Fruit fly (Drosophila melanogaster) whole organism, embryonic: Measurements from ENCODE around the gene Cpr11B.

ENCODE experiments used
- Atf6 ChIP-seq: fragments of 200-800 bp; sonication (Bioruptor generic); IDR thresholded peaks from 2 replicates; pipeline ENCODE4 v1.3.6; 2022; ENCODE audit warnings: missing biosample characterization, missing genetic modification characterization
- B-H1 ChIP-seq: fragments of 200-800 bp; sonication (Bioruptor generic); IDR thresholded peaks from 3 replicates; pipeline ENCODE4 v1.3.6; 2022; ENCODE audit warnings: missing biosample characterization, missing genetic modification characterization
- CG12659 ChIP-seq: fragments of 200-800 bp; sonication (Bioruptor generic); optimal IDR thresholded peaks from 3 replicates; lab custom pipeline; 2017; ENCODE audit warnings: mild to moderate bottlenecking, missing biosample characterization, missing genetic modification reagents, missing genetic modification characterization
- CG17186 ChIP-seq: fragments of 200-800 bp; sonication (Bioruptor generic); optimal IDR thresholded peaks from 3 replicates; lab custom pipeline; 2017; ENCODE audit warnings: missing biosample characterization, missing genetic modification reagents, missing genetic modification characterization
- CG17912 ChIP-seq: fragments of 200-800 bp; sonication (Bioruptor generic); optimal IDR thresholded peaks from 2 replicates; lab custom pipeline; 2018; ENCODE audit warnings: missing biosample characterization, mild to moderate bottlenecking, missing genetic modification characterization
- CG18619 ChIP-seq: fragments of 200-800 bp; sonication (Bioruptor generic); optimal IDR thresholded peaks from 3 replicates; lab custom pipeline; 2017; ENCODE audit warnings: missing biosample characterization, mild to moderate bottlenecking, missing genetic modification characterization
- CG2129 ChIP-seq: fragments of 200-800 bp; sonication (Bioruptor generic); IDR thresholded peaks from 2 replicates; pipeline ENCODE4 v1.3.6; 2022; ENCODE audit warnings: missing biosample characterization, missing genetic modification characterization; ENCODE audit not compliant: partially characterized antibody
- CG30403 ChIP-seq: fragments of 200-800 bp; sonication (Bioruptor generic); optimal IDR thresholded peaks from 3 replicates; lab custom pipeline; 2016; ENCODE audit warnings: missing biosample characterization, missing genetic modification characterization
- CG3407 ChIP-seq: fragments of 200-800 bp; sonication (Bioruptor generic); optimal IDR thresholded peaks from 2 replicates; lab custom pipeline; 2018; ENCODE audit warnings: missing biosample characterization, mild to moderate bottlenecking, missing genetic modification characterization
- CG5180 ChIP-seq: fragments of 200-800 bp; sonication (Bioruptor generic); optimal IDR thresholded peaks from 3 replicates; lab custom pipeline; 2017; ENCODE audit warnings: missing biosample characterization, missing genetic modification characterization, mild to moderate bottlenecking, moderate library complexity, missing genetic modification reagents
- CG7372 ChIP-seq: fragments of 200-800 bp; sonication (Bioruptor generic); IDR thresholded peaks from 2 replicates; pipeline ENCODE4 v1.3.6; 2022; ENCODE audit warnings: missing biosample characterization, missing genetic modification characterization
- CG8281 ChIP-seq: fragments of 200-800 bp; sonication (Bioruptor generic); optimal IDR thresholded peaks from 2 replicates; lab custom pipeline; 2018; ENCODE audit warnings: missing biosample characterization, mild to moderate bottlenecking, missing genetic modification characterization, moderate library complexity
- CG8388 ChIP-seq: fragments of 200-800 bp; sonication (Bioruptor generic); optimal IDR thresholded peaks from 2 replicates; lab custom pipeline; 2019; ENCODE audit warnings: missing biosample characterization, mild to moderate bottlenecking, missing genetic modification characterization, moderate library complexity
- CG9817 ChIP-seq: fragments of 200-800 bp; sonication (Bioruptor generic); optimal IDR thresholded peaks from 2 replicates; lab custom pipeline; 2018; ENCODE audit warnings: missing biosample characterization, mild to moderate bottlenecking, missing genetic modification characterization, moderate library complexity
- Chrac-16 ChIP-seq: fragments of 200-800 bp; sonication (Bioruptor generic); optimal IDR thresholded peaks from 3 replicates; lab custom pipeline; 2016; ENCODE audit warnings: missing biosample characterization, missing genetic modification characterization
- D19A ChIP-seq: fragments of 200-800 bp; optimal IDR thresholded peaks from 3 replicates; lab custom pipeline; 2019; ENCODE audit warnings: missing biosample characterization, mild to moderate bottlenecking, missing genetic modification characterization, moderate library complexity
- Deaf1 ChIP-seq: fragments of 200-800 bp; optimal IDR thresholded peaks from 3 replicates; lab custom pipeline; 2019; ENCODE audit warnings: missing biosample characterization, mild to moderate bottlenecking, missing genetic modification characterization, moderate library complexity
- Dfd ChIP-seq, 2 experiments: fragments of >200 bp; optimal IDR thresholded peaks; 2 replicates each; lab custom pipeline; 2017; ENCODE audit warnings: missing biosample characterization in 2 of 2, missing genetic modification characterization in 2 of 2
- Dll ChIP-seq: fragments of 200-800 bp; sonication (Bioruptor generic); IDR thresholded peaks from 4 replicates; pipeline ENCODE4 v1.3.6; 2022; ENCODE audit warnings: missing biosample characterization, missing genetic modification characterization; ENCODE audit not compliant: partially characterized antibody
- Eip74EF ChIP-seq, 2 experiments: fragments of 200-800 bp in 1 of 2; fragments of >200 bp in 1 of 2; sonication (Bioruptor generic) in 1 of 2; optimal IDR thresholded peaks; 2 replicates each; lab custom pipeline; 2017 to 2019; ENCODE audit warnings: missing biosample characterization in 2 of 2, missing genetic modification characterization in 2 of 2, mild to moderate bottlenecking in 1 of 2, moderate library complexity in 1 of 2
- Fer1 ChIP-seq: fragments of 200-800 bp; sonication (Bioruptor generic); optimal IDR thresholded peaks from 2 replicates; lab custom pipeline; 2017; ENCODE audit warnings: missing biosample characterization, mild to moderate bottlenecking, missing genetic modification characterization
- H15 ChIP-seq: fragments of 200-800 bp; sonication (Bioruptor generic); IDR thresholded peaks from 3 replicates; pipeline ENCODE4 v1.3.6; 2022; ENCODE audit warnings: missing biosample characterization, missing genetic modification characterization
- HLH3B ChIP-seq: fragments of 200-800 bp; sonication (Bioruptor generic); IDR thresholded peaks from 2 replicates; pipeline ENCODE4 v1.3.6; 2022; ENCODE audit warnings: missing biosample characterization, missing genetic modification characterization
- Pdp1 ChIP-seq, 2 experiments: fragments of 200-800 bp; sonication (Bioruptor generic); optimal IDR thresholded peaks; 3 replicates each; lab custom pipeline; 2016; ENCODE audit warnings: missing biosample characterization in 2 of 2, missing genetic modification characterization in 2 of 2, mild to moderate bottlenecking in 1 of 2, moderate library complexity in 1 of 2
- Sin3A ChIP-seq: fragments of >200 bp; optimal IDR thresholded peaks from 2 replicates; lab custom pipeline; 2018
- Usf ChIP-seq: fragments of 200-800 bp; sonication (Bioruptor generic); optimal IDR thresholded peaks from 2 replicates; lab custom pipeline; 2017; ENCODE audit warnings: missing genotype, missing biosample characterization, missing genetic modification characterization
- ase ChIP-seq: fragments of 200-800 bp; sonication (Bioruptor generic); IDR thresholded peaks from 3 replicates; pipeline ENCODE4 v1.3.6; 2022; ENCODE audit warnings: missing biosample characterization, missing genetic modification characterization
- bsh ChIP-seq, 2 experiments: fragments of 200-800 bp; sonication (Bioruptor generic); optimal IDR thresholded peaks; 2 replicates each; lab custom pipeline; 2017 to 2018; ENCODE audit warnings: mild to moderate bottlenecking in 2 of 2, missing biosample characterization in 2 of 2, missing genetic modification characterization in 2 of 2, moderate library complexity in 1 of 2
- caup ChIP-seq: fragments of 200-800 bp; sonication (Bioruptor generic); optimal IDR thresholded peaks from 3 replicates; lab custom pipeline; 2017; ENCODE audit warnings: missing biosample characterization, mild to moderate bottlenecking, missing genetic modification characterization, moderate library complexity; ENCODE audit not compliant: severe bottlenecking
- chm ChIP-seq: fragments of 200-800 bp; sonication (Bioruptor generic); IDR thresholded peaks from 2 replicates; pipeline ENCODE4 v1.3.6; 2022; ENCODE audit warnings: missing biosample characterization, missing genetic modification characterization
- dysf ChIP-seq: fragments of 200-800 bp; sonication (Bioruptor generic); IDR thresholded peaks from 3 replicates; pipeline ENCODE4 v1.3.6; 2022; ENCODE audit warnings: missing biosample characterization, missing genetic modification characterization
- fd3F ChIP-seq: fragments of 200-800 bp; sonication (Bioruptor generic); optimal IDR thresholded peaks from 2 replicates; lab custom pipeline; 2018; ENCODE audit warnings: missing biosample characterization, mild to moderate bottlenecking, missing genetic modification characterization, moderate library complexity
- gt ChIP-seq: fragments of 200-800 bp; sonication (Bioruptor generic); IDR thresholded peaks from 2 replicates; pipeline ENCODE4 v1.3.6; 2022; ENCODE audit warnings: missing biosample characterization, missing genetic modification characterization
- her ChIP-seq: fragments of 200-800 bp; sonication (Bioruptor generic); optimal IDR thresholded peaks from 2 replicates; lab custom pipeline; 2016; ENCODE audit warnings: missing biosample characterization, missing genetic modification characterization
- lilli ChIP-seq: fragments of 200-800 bp; sonication (Bioruptor generic); optimal IDR thresholded peaks from 3 replicates; lab custom pipeline; 2016; ENCODE audit warnings: missing biosample characterization, missing genetic modification characterization
- luna ChIP-seq: fragments of 200-800 bp; sonication (Bioruptor generic); optimal IDR thresholded peaks from 2 replicates; lab custom pipeline; 2016; ENCODE audit warnings: missing biosample characterization, missing genetic modification characterization
- maf-S ChIP-seq: fragments of 200-800 bp; sonication (Bioruptor generic); optimal IDR thresholded peaks from 2 replicates; lab custom pipeline; 2016; ENCODE audit warnings: missing biosample characterization, missing genetic modification characterization
- nerfin-2 ChIP-seq: fragments of 200-800 bp; sonication (Bioruptor generic); IDR thresholded peaks from 2 replicates; pipeline ENCODE4 v1.3.6; 2022; ENCODE audit warnings: missing biosample characterization, missing genetic modification characterization; ENCODE audit not compliant: partially characterized antibody
- nmo ChIP-seq: fragments of 200-800 bp; sonication (Bioruptor generic); optimal IDR thresholded peaks from 2 replicates; lab custom pipeline; 2018; ENCODE audit warnings: missing biosample characterization, mild to moderate bottlenecking, missing genetic modification characterization, moderate library complexity
- oc ChIP-seq: fragments of 200-800 bp; sonication (Bioruptor generic); optimal IDR thresholded peaks from 2 replicates; lab custom pipeline; 2018; ENCODE audit warnings: missing biosample characterization, mild to moderate bottlenecking, missing genetic modification characterization, moderate library complexity
- odd ChIP-seq: fragments of 200-800 bp; sonication (Bioruptor generic); optimal IDR thresholded peaks from 2 replicates; lab custom pipeline; 2017; ENCODE audit warnings: missing biosample characterization, mild to moderate bottlenecking, missing genetic modification characterization
- otp ChIP-seq: fragments of 200-800 bp; sonication (Bioruptor generic); IDR thresholded peaks from 3 replicates; pipeline ENCODE4, ENCODE4 v1.3.6; 2022; ENCODE audit warnings: missing biosample characterization, missing genetic modification characterization
- pan ChIP-seq, 4 experiments: fragments of >200 bp in 3 of 4; fragments of 200-800 bp in 1 of 4; sonication (Bioruptor generic) in 1 of 4; optimal IDR thresholded peaks in 3 of 4; IDR thresholded peaks in 1 of 4; 2 replicates each; pipeline versions ENCODE4 v1.3.6 to Lab custom; 2017 to 2022; ENCODE audit warnings: missing biosample characterization in 2 of 4, missing genetic modification characterization in 2 of 4, mixed read lengths in 1 of 4
- peb ChIP-seq: fragments of 200-800 bp; sonication (Bioruptor generic); IDR thresholded peaks from 2 replicates; pipeline ENCODE4 v1.3.6; 2022; ENCODE audit warnings: missing biosample characterization, missing genetic modification characterization
- schlank ChIP-seq: fragments of 200-800 bp; sonication (Bioruptor generic); optimal IDR thresholded peaks from 2 replicates; lab custom pipeline; 2018; ENCODE audit warnings: missing biosample characterization, mild to moderate bottlenecking, missing genetic modification characterization
- sisA ChIP-seq: fragments of 200-800 bp; sonication (Bioruptor generic); IDR thresholded peaks from 2 replicates; pipeline ENCODE4 v1.3.6; 2022; ENCODE audit warnings: missing biosample characterization, missing genetic modification characterization
- so ChIP-seq: fragments of 200-800 bp; sonication (Bioruptor generic); IDR thresholded peaks from 3 replicates; pipeline ENCODE4 v1.3.6; 2022; ENCODE audit warnings: missing biosample characterization, missing genetic modification characterization
- ttk ChIP-seq: fragments of 200-800 bp; sonication (Bioruptor generic); IDR thresholded peaks from 2 replicates; pipeline ENCODE4 v2.1.2; 2022; ENCODE audit warnings: missing biosample characterization, missing genetic modification characterization
- yki ChIP-seq: fragments of >200 bp; optimal IDR thresholded peaks from 3 replicates; lab custom pipeline; 2018
- zfh2 ChIP-seq: fragments of 200-800 bp; sonication (Bioruptor generic); optimal IDR thresholded peaks from 2 replicates; lab custom pipeline; 2016; ENCODE audit warnings: missing biosample characterization, missing genetic modification characterization

The Cpr11B gene

dm6 chrX:12567663-12568062, 14.7 kb downstream of the Cpr11B start (continued):
- TF ChIP-seq CG8281 (tag; lab: Kevin White, UChicago) (peak; percentile 57), CG9817 (tag; lab: Kevin White, UChicago) (peak; percentile 82), Usf (GFP tag; lab: Kevin White, UChicago) (no peak), bsh (GFP tag; optimal IDR thresholded peaks at IDR 0.05; lab: Kevin White, UChicago) (peak in 1 of 2 experiments; percentile 77), fd3F (GFP tag; lab: Kevin White, UChicago) (peak; percentile 85), CG5180 (peak; percentile 55), peb (GFP tag; lab: Robert Waterston, UW) (peak; percentile 39; the same call in 1 of the 2 replicates), Sin3A (lab: Kevin White, UChicago) (no peak), CG18619 (GFP tag; lab: Kevin White, UChicago) (peak; percentile 75), odd (GFP tag; lab: Kevin White, UChicago) (peak; percentile 68), nmo (GFP tag; lab: Kevin White, UChicago) (peak; percentile 69), ttk (GFP tag; lab: Robert Waterston, UW) (peak; percentile 70; the same call in 1 of the 2 replicates), dysf (GFP tag; lab: Robert Waterston, UW) (peak; percentile 87), maf-S (no peak), CG30403 (GFP tag; lab: Kevin White, UChicago) (peak; percentile 75), lilli (GFP tag; lab: Kevin White, UChicago) (peak; percentile 34), H15 (0 out of 3 replicates have a peak, but pooled peaks have one; percentile 63), gt (GFP tag; lab: Robert Waterston, UW) (no peak), Dfd (GFP tag; optimal IDR thresholded peaks at IDR 0.05; lab: Kevin White, UChicago) (no peak), her (no peak), nerfin-2 (no peak), oc (tag; lab: Kevin White, UChicago) (peak; percentile 78), Chrac-16 (GFP tag; lab: Kevin White, UChicago) (peak; percentile 46), CG7372 (GFP tag; lab: Robert Waterston, UW) (peak; percentile 65), HLH3B (GFP tag; lab: Robert Waterston, UW) (peak; percentile 88), chm (GFP tag; lab: Robert Waterston, UW) (peak; percentile 27; the same call in 1 of the 2 replicates), Eip74EF (GFP tag; optimal IDR thresholded peaks at IDR 0.05; lab: Kevin White, UChicago) (peak in 1 of 2 experiments; percentile 60), ase (GFP tag; lab: Robert Waterston, UW) (no peak; the same call in 2 of the 3 replicates), yki (lab: Kevin White, UChicago) (no peak), zfh2 (GFP tag; lab: Kevin White, UChicago) (no peak), CG8388 (GFP tag; lab: Kevin White, UChicago) (peak; percentile 70), sisA (GFP tag; lab: Robert Waterston, UW) (peak; percentile 57), CG3407 (GFP tag; lab: Kevin White, UChicago) (peak; percentile 44), so (GFP tag; lab: Robert Waterston, UW) (peak; percentile 71; the same call in 1 of the 3 replicates), CG17912 (GFP tag; lab: Kevin White, UChicago) (no peak), Atf6 (GFP tag; lab: Robert Waterston, UW) (peak; percentile 88), schlank (peak; percentile 58), CG2129 (GFP tag; lab: Robert Waterston, UW) (no peak), luna (GFP tag; lab: Kevin White, UChicago) (no peak), otp (peak; percentile 22; the same call in 1 of the 3 replicates), Pdp1 (GFP tag; optimal IDR thresholded peaks at IDR 0.05; lab: Kevin White, UChicago) (peak in 1 of 2 experiments; percentile 3), CG17186 (GFP tag; lab: Kevin White, UChicago) (no peak), D19A (tag; lab: Kevin White, UChicago) (peak; percentile 74), Fer1 (GFP tag; lab: Kevin White, UChicago) (peak; percentile 96), Dll (no peak), pan (optimal IDR thresholded peaks at IDR 0.05; lab: Kevin White, UChicago) (no peak), pan (GFP tag; optimal IDR thresholded peaks at IDR 0.05 in 1 of 2, IDR thresholded peaks at IDR 0.05 in 1 of 2) (peak in 1 of 2 experiments; percentile 85), B-H1 (GFP tag; lab: Robert Waterston, UW) (peak; percentile 68; the same call in 2 of the 3 replicates), Deaf1 (tag; lab: Kevin White, UChicago) (no peak), CG12659 (GFP tag; lab: Kevin White, UChicago) (peak; percentile 74), caup (peak; percentile 87)
